Fruit fly (Drosophila melanogaster): Measurements from ENCODE around the gene CG31431.
A peak's percentile ranks its signal among the peaks of the same experiment; 100 is the strongest.

Gene CG31431

DNA sequence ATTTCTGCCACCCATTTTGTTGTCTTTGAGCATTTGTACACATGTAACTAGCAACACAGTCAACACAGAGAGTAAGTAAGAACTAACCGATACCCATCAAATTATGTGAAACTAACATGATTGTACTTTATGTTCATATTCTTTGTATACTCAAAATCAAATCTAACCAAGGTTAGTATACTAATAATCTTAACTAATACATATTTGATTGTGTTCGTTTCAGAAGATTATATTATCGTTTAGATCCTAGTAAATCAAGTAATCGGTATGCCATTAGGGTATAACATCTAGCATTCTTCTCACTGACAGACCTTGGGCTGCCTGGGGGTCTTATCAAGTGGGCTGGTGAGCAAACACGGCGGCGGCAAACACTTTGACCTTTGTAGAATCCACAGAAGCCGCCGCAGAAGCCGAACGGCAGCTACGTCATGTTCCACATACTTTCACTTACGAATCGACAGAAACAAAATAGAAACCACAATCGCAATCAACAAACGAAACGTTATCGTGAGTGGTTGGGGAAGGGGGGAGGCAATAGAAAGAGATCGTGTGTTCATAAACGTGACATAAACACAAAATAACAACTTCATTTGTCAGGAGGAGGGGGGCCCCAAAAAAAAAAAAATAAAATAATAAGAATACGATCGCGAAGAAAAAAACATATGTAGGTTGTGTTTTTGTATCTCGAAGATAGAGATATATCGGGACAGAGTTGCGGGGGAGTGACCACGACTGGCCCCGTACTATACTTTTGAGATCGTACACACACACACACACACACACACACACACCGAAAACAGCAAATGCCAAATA is 34.9 kb upstream of the CG31431 start:
- TF ChIP-seq dsx (GFP tag; optimal IDR thresholded peaks at IDR 0.05; ENCODE audit: poor library complexity, severe bottlenecking) (no peak), CG32006 (GFP tag; optimal IDR thresholded peaks at IDR 0.05) (no peak), fkh (GFP tag; optimal IDR thresholded peaks at IDR 0.05) (peak; percentile 73), svp (GFP tag) (peak; percentile 2)

dm6 chr3R:21836201-21836504 is 34.3 kb upstream of the CG31431 start:
- TF ChIP-seq CG11762 (GFP tag; optimal IDR thresholded peaks at IDR 0.05; ENCODE audit: insufficient read depth), result no peak
- peak; percentile 64; the same call in 1 of the 3 replicates for TF ChIP-seq eg (GFP tag; IDR thresholded peaks at IDR 0.05)
- no peak for TF ChIP-seq Blimp-1 (GFP tag; optimal IDR thresholded peaks at IDR 0.05)
- TF ChIP-seq CG8632 (GFP tag; optimal IDR thresholded peaks at IDR 0.05), result no peak
- TF ChIP-seq salr (GFP tag; optimal IDR thresholded peaks at IDR 0.05), result no peak
- TF ChIP-seq Smox (GFP tag; optimal IDR thresholded peaks at IDR 0.05), result no peak
- TF ChIP-seq CG6808 (GFP tag; optimal IDR thresholded peaks at IDR 0.05), result no peak
- TF ChIP-seq Eip78C (GFP tag), result peak; percentile 64
- no peak for TF ChIP-seq ss (GFP tag; optimal IDR thresholded peaks at IDR 0.05)
- no peak for TF ChIP-seq cyc (GFP tag; optimal IDR thresholded peaks at IDR 0.05)
- TF ChIP-seq vri (GFP tag; optimal IDR thresholded peaks at IDR 0.05), result no peak
- no peak for TF ChIP-seq fkh (GFP tag; optimal IDR thresholded peaks at IDR 0.05)
- TF ChIP-seq CG34406 (GFP tag; optimal IDR thresholded peaks at IDR 0.05), result no peak
- TF ChIP-seq CG15336 (GFP tag; IDR thresholded peaks at IDR 0.05), result 0 out of 2 replicates have a peak, but pooled peaks have one; percentile 8
- peak; percentile 23 for TF ChIP-seq Met (GFP tag; optimal IDR thresholded peaks at IDR 0.05)
- no peak; the same call in 1 of the 3 replicates for TF ChIP-seq CG6163 (GFP tag; IDR thresholded peaks at IDR 0.05)
- no peak for TF ChIP-seq CG3919 (GFP tag; optimal IDR thresholded peaks at IDR 0.05)
- TF ChIP-seq CG8119 (GFP tag; IDR thresholded peaks at IDR 0.05), result no peak
- TF ChIP-seq CG32006 (GFP tag; optimal IDR thresholded peaks at IDR 0.05), result peak; percentile 38
- no peak for TF ChIP-seq topi (GFP tag; optimal IDR thresholded peaks at IDR 0.05)
- peak; percentile 35 for TF ChIP-seq Hr4 (GFP tag; optimal IDR thresholded peaks at IDR 0.05)
- TF ChIP-seq Lpt (GFP tag; optimal IDR thresholded peaks at IDR 0.05), result no peak
- no peak for TF ChIP-seq CG3032 (tag; optimal IDR thresholded peaks at IDR 0.05)
- TF ChIP-seq Ets21C (GFP tag; optimal IDR thresholded peaks at IDR 0.05), result no peak
- peak; percentile 19 for TF ChIP-seq esn (GFP tag; optimal IDR thresholded peaks at IDR 0.05)
- TF ChIP-seq net (GFP tag; optimal IDR thresholded peaks at IDR 0.05), result peak; percentile 15
- TF ChIP-seq CG10669 (GFP tag; optimal IDR thresholded peaks at IDR 0.05), result no peak
- TF ChIP-seq Eip75B (GFP tag; optimal IDR thresholded peaks at IDR 0.05), result peak; percentile 2
- peak; percentile 6 for TF ChIP-seq CG6276 (GFP tag; optimal IDR thresholded peaks at IDR 0.05)
- no peak for TF ChIP-seq CG9139 (GFP tag; optimal IDR thresholded peaks at IDR 0.05)
- TF ChIP-seq CG11902 (GFP tag; optimal IDR thresholded peaks at IDR 0.05), result no peak

DNA sequence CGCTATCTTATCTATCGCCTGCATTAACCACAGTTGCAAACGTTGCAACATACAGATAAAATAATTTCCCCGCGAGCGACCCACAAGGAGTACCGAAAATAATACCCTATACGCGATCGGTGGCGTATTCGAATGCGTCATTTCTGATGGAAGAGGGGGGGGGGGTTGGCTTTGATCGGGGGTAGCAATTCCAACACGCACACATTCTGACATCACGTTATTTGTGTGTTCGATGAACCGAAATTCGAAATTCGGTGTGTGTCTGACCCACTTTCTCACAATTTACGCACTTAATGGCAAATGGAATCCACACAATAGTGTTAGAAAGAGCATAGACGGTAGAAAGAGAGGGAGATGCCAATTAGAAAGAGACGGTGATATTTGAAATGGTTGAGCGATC is 33.9 kb upstream of the CG31431 start:
- TF ChIP-seq vri (GFP tag; optimal IDR thresholded peaks at IDR 0.05) (peak; percentile 19), topi (GFP tag; optimal IDR thresholded peaks at IDR 0.05) (no peak)

dm6 chr3R:21837069-21837977 is 33.2 kb upstream of the CG31431 start:
- TF ChIP-seq CG10631 (GFP tag; optimal IDR thresholded peaks at IDR 0.05) (peak; percentile 57), CG11902 (GFP tag; optimal IDR thresholded peaks at IDR 0.05) (peak; percentile 29), CG8119 (GFP tag; IDR thresholded peaks at IDR 0.05) (peak; percentile 28; the same call in 2 of the 3 replicates), Sox102F (GFP tag; optimal IDR thresholded peaks at IDR 0.05) (no peak), acj6 (GFP tag; optimal IDR thresholded peaks at IDR 0.05) (no peak), CG34406 (GFP tag; optimal IDR thresholded peaks at IDR 0.05) (no peak), Blimp-1 (GFP tag; optimal IDR thresholded peaks at IDR 0.05) (peak; percentile 5), CG1621 (tag; optimal IDR thresholded peaks at IDR 0.05) (no peak), CG6854 (GFP tag; optimal IDR thresholded peaks at IDR 0.05) (peak; percentile 59), salr (GFP tag; optimal IDR thresholded peaks at IDR 0.05) (no peak), CG16779 (tag; optimal IDR thresholded peaks at IDR 0.05) (peak; percentile 68), vri (GFP tag; optimal IDR thresholded peaks at IDR 0.05) (peak; percentile 5), Ets96B (tag; optimal IDR thresholded peaks at IDR 0.05) (peak; percentile 4), CG7368 (GFP tag; optimal IDR thresholded peaks at IDR 0.05) (peak; percentile 75), topi (GFP tag; optimal IDR thresholded peaks at IDR 0.05) (peak; percentile 67), Lpt (GFP tag; optimal IDR thresholded peaks at IDR 0.05) (peak; percentile 67), CG6163 (GFP tag; IDR thresholded peaks at IDR 0.05) (peak; percentile 91), achi (GFP tag; optimal IDR thresholded peaks at IDR 0.05) (no peak)

All from whole organism, prepupa.